Fruit fly (Drosophila melanogaster) whole organism, embryonic: ENCODE data around the gene CG8851.

Experiments used
- CG34422 ChIP-seq: fragments of 200-800 bp; sonication (Bioruptor generic); IDR thresholded peaks from 3 replicates; pipeline ENCODE4 v1.3.6; 2022; ENCODE audit warnings: missing biosample characterization, missing genetic modification characterization
- CG4328 ChIP-seq: fragments of 200-800 bp; sonication (Bioruptor generic); optimal IDR thresholded peaks from 3 replicates; lab custom pipeline; 2017; ENCODE audit warnings: missing biosample characterization, missing genetic modification reagents, missing genetic modification characterization
- Gug ChIP-seq: fragments of 200-800 bp; sonication (Bioruptor generic); IDR thresholded peaks from 4 replicates; pipeline ENCODE4 v1.3.6; 2022; ENCODE audit warnings: missing biosample characterization, missing genetic modification characterization
- gt ChIP-seq: fragments of 200-800 bp; sonication (Bioruptor generic); IDR thresholded peaks from 2 replicates; pipeline ENCODE4 v1.3.6; 2022; ENCODE audit warnings: missing biosample characterization, missing genetic modification characterization
- sisA ChIP-seq: fragments of 200-800 bp; sonication (Bioruptor generic); IDR thresholded peaks from 2 replicates; pipeline ENCODE4 v1.3.6; 2022; ENCODE audit warnings: missing biosample characterization, missing genetic modification characterization
- tup ChIP-seq: fragments of 200-800 bp; sonication (Bioruptor generic); optimal IDR thresholded peaks from 2 replicates; lab custom pipeline; 2016; ENCODE audit warnings: missing biosample characterization, mild to moderate bottlenecking, missing genetic modification characterization, moderate library complexity

DNA sequence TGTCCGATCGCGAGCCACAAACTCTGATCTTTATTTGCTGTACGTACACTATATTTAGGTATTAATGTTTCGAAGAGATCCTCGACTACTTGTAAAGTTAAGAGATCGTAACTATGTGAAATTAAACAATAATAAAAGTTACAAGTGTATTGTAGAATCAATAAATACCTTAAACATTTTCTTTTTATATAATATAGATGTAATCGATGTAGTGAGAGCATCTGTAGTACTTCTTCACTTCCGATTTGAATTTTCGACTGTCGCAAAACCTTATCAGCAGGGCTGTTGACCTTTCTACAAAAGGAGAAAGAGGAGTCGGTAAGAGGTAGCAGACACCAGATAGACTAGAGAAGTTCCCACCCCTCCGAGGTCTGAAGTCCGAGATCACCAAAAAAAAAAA, 44.3 kb upstream of the CG8851 start:
- TF ChIP-seq Gug (GFP tag; lab: Robert Waterston, UW) = no peak
- no peak for TF ChIP-seq sisA
- TF ChIP-seq CG4328 = no peak
- TF ChIP-seq gt = no peak
- no peak for TF ChIP-seq CG34422 (GFP tag; lab: Robert Waterston, UW)
- TF ChIP-seq tup (GFP tag; lab: Kevin White, UChicago) = no peak
